Worm (Caenorhabditis elegans): ENCODE data around the gene K12H6.5.

DNA sequence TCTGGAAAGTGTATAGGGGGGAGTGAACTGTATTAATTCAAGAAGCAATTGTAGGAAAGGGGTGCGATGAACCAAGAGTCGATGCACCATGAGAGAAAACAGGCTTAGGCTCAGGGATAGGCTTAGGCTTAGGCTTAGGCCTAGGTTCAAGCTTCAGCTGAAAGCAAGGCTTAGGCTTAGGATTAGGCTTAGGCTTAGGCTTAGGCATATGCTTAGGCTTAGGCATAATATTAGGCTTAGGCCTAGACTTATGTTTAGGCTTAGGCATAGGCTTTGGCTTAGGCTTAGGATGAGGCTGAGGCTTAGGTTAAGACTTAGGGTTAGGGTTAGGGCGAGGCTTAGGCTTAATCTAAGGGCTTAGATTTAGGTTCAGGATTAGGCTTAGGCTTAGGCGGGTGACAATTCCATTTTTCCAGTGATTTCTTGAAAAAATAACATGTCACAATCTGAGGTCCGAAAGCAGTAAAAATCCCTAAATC lies 36.6 kb upstream of the K12H6.5 start:
- TF ChIP-seq flt-1 (GFP tag; IDR thresholded peaks at IDR 0.05): no peak
- TF ChIP-seq ref-1 (GFP tag; conservative IDR thresholded peaks at IDR 0.05): no peak
- TF ChIP-seq cog-1 (tag; optimal IDR thresholded peaks at IDR 0.05): no peak
- TF ChIP-seq T22C8.4 (GFP tag; IDR thresholded peaks at IDR 0.05): no peak
- TF ChIP-seq med-1 (GFP tag; optimal IDR thresholded peaks at IDR 0.05; ENCODE audit: insufficient read depth): no peak
- TF ChIP-seq klf-2 (GFP tag; conservative IDR thresholded peaks at IDR 0.05): no peak
